Worm (Caenorhabditis elegans): ENCODE measurements around the gene H03G16.7.

Gene H03G16.7

DNA sequence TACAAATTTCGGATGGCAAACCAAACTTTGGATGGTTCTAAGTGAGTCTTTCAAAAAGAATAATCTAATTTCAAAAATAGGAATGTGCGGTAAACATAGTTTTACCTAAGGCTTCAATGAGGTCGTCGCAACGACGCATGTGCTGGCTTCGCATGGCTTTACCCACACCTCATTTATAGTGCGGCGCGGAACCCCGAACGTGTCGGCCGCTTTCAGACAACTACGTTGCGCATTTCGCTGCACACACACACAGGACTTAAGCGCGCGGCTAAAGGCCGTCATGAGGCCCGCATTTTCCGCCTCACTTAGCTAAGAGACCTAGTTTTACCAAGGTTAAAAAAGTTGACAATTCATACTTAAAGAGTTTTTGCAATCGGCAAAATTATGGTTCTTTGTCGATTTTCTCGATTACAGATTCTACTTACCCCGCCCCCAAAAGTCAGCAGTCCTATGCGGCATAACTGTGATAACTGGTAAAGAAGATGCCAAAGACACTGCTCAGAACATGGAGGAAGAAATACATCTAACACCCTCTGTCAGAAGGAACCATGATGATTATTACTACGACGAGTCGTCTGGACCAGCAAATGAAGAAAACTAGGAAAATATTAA is 37.1 kb upstream of the H03G16.7 start:
- TF ChIP-seq aly-1 (tag; optimal IDR thresholded peaks at IDR 0.05), result no peak
- TF ChIP-seq B0310.2 (tag; optimal IDR thresholded peaks at IDR 0.05), result no peak
- no peak for TF ChIP-seq hmg-4 (GFP tag; optimal IDR thresholded peaks at IDR 0.05)
- no peak for TF ChIP-seq scrt-1 (GFP tag; IDR thresholded peaks at IDR 0.05)
- TF ChIP-seq tra-4 (tag; optimal IDR thresholded peaks at IDR 0.05), result no peak
- no peak for TF ChIP-seq ama-1 (optimal IDR thresholded peaks at IDR 0.05)
- no peak for TF ChIP-seq ceh-36 (tag; optimal IDR thresholded peaks at IDR 0.05)
- no peak for TF ChIP-seq pes-1 (GFP tag; IDR thresholded peaks at IDR 0.05)
- TF ChIP-seq F13C5.2 (tag; optimal IDR thresholded peaks at IDR 0.05), result no peak
- TF ChIP-seq hmbx-1 (tag; optimal IDR thresholded peaks at IDR 0.05), result no peak
- no peak for TF ChIP-seq tbx-37 (GFP tag; conservative IDR thresholded peaks at IDR 0.05)
- no peak for TF ChIP-seq tbx-11 (GFP tag; IDR thresholded peaks at IDR 0.05)
- TF ChIP-seq sea-1 (GFP tag; conservative IDR thresholded peaks at IDR 0.05), result no peak
- no peak for TF ChIP-seq ceh-13 (GFP tag; optimal IDR thresholded peaks at IDR 0.05)
- no peak for TF ChIP-seq hnd-1 (tag; optimal IDR thresholded peaks at IDR 0.05)

DNA sequence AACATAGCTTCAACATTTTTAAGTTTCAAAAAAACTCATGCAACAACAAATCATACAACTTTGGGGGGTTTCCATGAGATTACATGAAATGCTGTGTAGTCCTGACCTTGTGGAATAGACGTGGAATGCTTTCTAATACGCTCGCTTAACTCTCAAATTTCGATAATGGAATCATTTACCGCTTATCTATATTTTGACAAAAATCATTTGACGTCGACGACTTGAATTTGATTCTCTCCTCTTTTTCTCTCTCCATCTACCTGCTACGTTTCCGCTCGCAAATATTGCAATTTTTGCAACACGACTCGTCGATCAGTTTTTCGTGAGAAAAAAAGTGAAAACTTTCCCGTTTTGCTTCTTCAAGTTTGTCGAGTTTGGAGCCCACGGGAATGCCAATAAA is 33.3 kb upstream of the H03G16.7 start, which contains the start of gene flr-4:
flr-4 (plus strand) TSS at position 275 of the 400 bp plus-strand sequence.
- TF ChIP-seq flt-1 (GFP tag; IDR thresholded peaks at IDR 0.05) (no peak), hnd-1 (tag; optimal IDR thresholded peaks at IDR 0.05) (no peak), hmbx-1 (tag; optimal IDR thresholded peaks at IDR 0.05) (no peak), ceh-36 (tag; optimal IDR thresholded peaks at IDR 0.05) (no peak), sea-1 (GFP tag; conservative IDR thresholded peaks at IDR 0.05) (no peak), hmg-4 (GFP tag; optimal IDR thresholded peaks at IDR 0.05) (no peak), F13C5.2 (tag; optimal IDR thresholded peaks at IDR 0.05) (no peak), pes-1 (GFP tag; IDR thresholded peaks at IDR 0.05) (no peak), aly-1 (tag; optimal IDR thresholded peaks at IDR 0.05) (no peak), tbx-11 (GFP tag; IDR thresholded peaks at IDR 0.05) (no peak)

DNA sequence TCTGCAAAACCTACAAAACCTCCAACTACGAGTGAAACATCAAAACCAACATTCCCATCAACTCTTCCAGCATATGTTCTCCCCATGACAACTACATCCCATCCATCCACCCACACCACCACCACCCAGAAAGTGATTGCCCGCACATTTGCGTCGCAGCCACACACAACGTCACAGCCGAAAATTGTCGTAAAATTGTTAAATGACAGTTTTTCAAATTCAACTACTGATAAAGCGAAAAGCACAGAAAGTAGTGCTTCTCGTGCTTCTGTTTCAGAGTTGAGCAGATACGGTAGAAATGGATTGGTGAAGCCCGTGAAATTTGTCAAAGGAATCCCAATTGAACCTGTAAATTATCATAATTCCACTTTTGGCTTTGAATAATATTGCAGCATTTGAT is 31.9 kb upstream of the H03G16.7 start:
- TF ChIP-seq hmbx-1 (tag; optimal IDR thresholded peaks at IDR 0.05), result no peak
- TF ChIP-seq ceh-36 (tag; optimal IDR thresholded peaks at IDR 0.05), result no peak
- TF ChIP-seq B0310.2 (tag; optimal IDR thresholded peaks at IDR 0.05), result no peak
- no peak for TF ChIP-seq aly-1 (tag; optimal IDR thresholded peaks at IDR 0.05)
- no peak for TF ChIP-seq scrt-1 (GFP tag; IDR thresholded peaks at IDR 0.05)
- TF ChIP-seq tbx-37 (GFP tag; conservative IDR thresholded peaks at IDR 0.05), result no peak
- TF ChIP-seq hmg-4 (GFP tag; optimal IDR thresholded peaks at IDR 0.05), result no peak

DNA sequence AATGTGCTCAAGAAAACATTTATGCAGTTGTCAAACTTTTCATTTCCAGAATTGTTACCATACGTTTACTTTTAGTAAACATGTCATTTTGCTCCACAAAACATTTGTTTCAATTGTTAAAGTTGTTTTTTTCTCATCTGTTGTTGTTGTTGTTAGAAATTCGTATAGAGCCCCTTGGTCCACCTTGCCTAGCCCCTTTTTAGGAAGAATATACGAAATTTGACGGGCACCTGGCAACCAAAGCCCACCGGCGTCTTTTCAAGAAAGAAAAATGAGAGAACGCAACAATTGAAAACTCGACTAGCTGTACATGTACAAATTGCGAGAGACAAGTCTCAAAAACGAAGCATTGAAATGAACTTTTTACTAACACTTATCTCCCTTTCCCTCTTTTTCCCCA is 28.6 kb upstream of the H03G16.7 start, which contains the start of gene F09B12.5:
F09B12.5 (plus strand) TSS at position 301 of the 400 bp plus-strand sequence.
- TF ChIP-seq ets-7 (tag; optimal IDR thresholded peaks at IDR 0.05) (no peak), pes-1 (GFP tag; IDR thresholded peaks at IDR 0.05) (no peak), hmbx-1 (tag; optimal IDR thresholded peaks at IDR 0.05) (no peak), tra-4 (tag; optimal IDR thresholded peaks at IDR 0.05) (no peak)

DNA sequence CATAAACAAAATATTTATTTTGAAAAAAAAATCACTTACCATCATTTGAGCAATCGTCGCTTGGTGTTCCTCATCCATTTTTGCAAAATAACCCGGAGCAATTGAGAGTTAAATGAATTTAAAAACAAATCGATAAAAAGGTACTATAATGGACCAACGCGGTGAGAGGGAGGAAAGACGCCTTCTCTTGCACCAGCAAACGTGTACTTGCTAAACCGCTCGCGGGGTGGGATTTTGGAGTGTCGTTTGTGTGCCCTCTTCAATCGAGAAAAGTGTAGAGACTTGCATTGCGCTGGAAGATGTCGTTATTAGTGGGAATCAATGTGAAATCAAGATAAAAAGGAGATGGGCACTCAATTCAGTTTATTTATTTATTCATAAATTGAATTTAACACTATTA is 28.0 kb upstream of the H03G16.7 start, which contains the start of gene H40L08.1:
H40L08.1 (minus strand) TSS at position 292 of the 400 bp plus-strand sequence.
- TF ChIP-seq tra-4 (tag; optimal IDR thresholded peaks at IDR 0.05) (no peak), pes-1 (GFP tag; IDR thresholded peaks at IDR 0.05) (no peak), flt-1 (GFP tag; IDR thresholded peaks at IDR 0.05) (no peak), scrt-1 (GFP tag; IDR thresholded peaks at IDR 0.05) (no peak), ceh-36 (tag; optimal IDR thresholded peaks at IDR 0.05) (no peak), tbx-11 (GFP tag; IDR thresholded peaks at IDR 0.05) (no peak), tbx-37 (GFP tag; conservative IDR thresholded peaks at IDR 0.05) (0 out of 2 replicates have a peak, but pooled peaks have one; percentile 13), ets-7 (tag; optimal IDR thresholded peaks at IDR 0.05) (no peak)

- TF ChIP-seq F13C5.2 (tag; optimal IDR thresholded peaks at IDR 0.05) (no peak), sea-1 (GFP tag; conservative IDR thresholded peaks at IDR 0.05) (no peak), aly-1 (tag; optimal IDR thresholded peaks at IDR 0.05) (no peak), ama-1 (optimal IDR thresholded peaks at IDR 0.05) (no peak), B0310.2 (tag; optimal IDR thresholded peaks at IDR 0.05) (no peak), ets-7 (tag; optimal IDR thresholded peaks at IDR 0.05) (no peak), hmg-4 (GFP tag; optimal IDR thresholded peaks at IDR 0.05) (no peak), ceh-13 (GFP tag; optimal IDR thresholded peaks at IDR 0.05) (no peak), ceh-36 (tag; optimal IDR thresholded peaks at IDR 0.05) (no peak), flt-1 (GFP tag; IDR thresholded peaks at IDR 0.05) (no peak), tra-4 (tag; optimal IDR thresholded peaks at IDR 0.05) (no peak), scrt-1 (GFP tag; IDR thresholded peaks at IDR 0.05) (no peak)
Observed at ce11 chrX:15081486-15081885, 25.7 kb upstream of the H03G16.7 start.

ce11 chrX:15079406-15079805 is 23.6 kb upstream of the H03G16.7 start:
- no peak for TF ChIP-seq tra-4 (tag; optimal IDR thresholded peaks at IDR 0.05)
- no peak for TF ChIP-seq hnd-1 (tag; optimal IDR thresholded peaks at IDR 0.05)
- no peak for TF ChIP-seq F13C5.2 (tag; optimal IDR thresholded peaks at IDR 0.05)
- TF ChIP-seq aly-1 (tag; optimal IDR thresholded peaks at IDR 0.05), result no peak
- TF ChIP-seq tbx-11 (GFP tag; IDR thresholded peaks at IDR 0.05), result no peak

DNA sequence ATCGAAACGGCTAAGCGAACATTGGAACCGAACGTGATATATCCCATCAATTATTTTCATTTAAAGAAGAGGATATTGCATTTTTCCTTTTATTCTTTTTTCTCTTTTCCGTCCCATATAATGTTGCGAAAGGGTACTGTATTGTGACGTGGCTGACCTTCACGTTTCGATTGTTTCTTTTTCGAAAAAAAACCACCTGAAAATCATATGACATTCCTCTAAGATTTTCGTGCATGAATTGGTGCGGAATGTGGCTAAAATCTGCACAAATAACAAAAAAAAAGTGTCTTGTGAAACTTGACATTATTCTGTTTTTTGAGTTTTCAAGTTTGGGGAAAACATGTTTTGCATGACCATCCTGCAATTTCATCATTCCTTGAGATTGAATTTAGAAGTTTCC is 22.5 kb upstream of the H03G16.7 start:
- TF ChIP-seq hmbx-1 (tag; optimal IDR thresholded peaks at IDR 0.05) (no peak), aly-1 (tag; optimal IDR thresholded peaks at IDR 0.05) (no peak), tra-4 (tag; optimal IDR thresholded peaks at IDR 0.05) (no peak), ets-7 (tag; optimal IDR thresholded peaks at IDR 0.05) (no peak), hnd-1 (tag; optimal IDR thresholded peaks at IDR 0.05) (no peak), pes-1 (GFP tag; IDR thresholded peaks at IDR 0.05) (no peak), ama-1 (optimal IDR thresholded peaks at IDR 0.05) (no peak), flt-1 (GFP tag; IDR thresholded peaks at IDR 0.05) (no peak), ceh-13 (GFP tag; optimal IDR thresholded peaks at IDR 0.05) (no peak), F13C5.2 (tag; optimal IDR thresholded peaks at IDR 0.05) (no peak), sea-1 (GFP tag; conservative IDR thresholded peaks at IDR 0.05) (no peak), tbx-37 (GFP tag; conservative IDR thresholded peaks at IDR 0.05) (no peak), B0310.2 (tag; optimal IDR thresholded peaks at IDR 0.05) (no peak)
